Fruit fly (Drosophila melanogaster): ENCODE results near the gene Vha13.

DNA sequence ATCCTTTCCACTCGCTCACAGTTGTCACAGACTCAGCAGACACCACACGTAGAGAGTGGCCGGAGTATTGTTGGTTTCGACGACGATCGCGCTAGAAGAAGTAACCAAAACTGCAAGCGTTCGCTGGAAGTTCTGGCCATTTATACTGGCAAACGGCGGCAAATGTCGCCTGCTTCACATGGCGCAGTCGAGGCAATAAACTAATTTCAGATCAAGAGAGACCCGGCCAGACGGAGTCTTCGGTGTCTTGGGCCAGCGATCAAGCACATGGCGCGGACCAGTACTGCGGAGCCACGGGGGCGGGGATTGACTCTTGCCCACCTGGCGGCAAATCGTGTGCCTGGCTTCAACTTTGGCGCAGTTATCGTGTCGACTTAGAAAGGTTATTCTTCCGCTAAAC lies 45.3 kb downstream of the Vha13 start, which contains the start of gene Cpr92A:
- TF ChIP-seq CG8478 (optimal IDR thresholded peaks at IDR 0.05) = no peak
- TF ChIP-seq CTCF (optimal IDR thresholded peaks at IDR 0.05) = no peak

Measured in S2 (cell line).